Worm (Caenorhabditis elegans) whole organism, midembryonic: ENCODE measurements around the gene Y46G5A.18.

Source experiments
- cog-1 ChIP-seq: sonication (generic microtip); optimal IDR thresholded peaks from 2 replicates; lab custom pipeline; 2016; ENCODE audit warnings: missing genetic modification characterization, missing compliant biosample characterization
- flt-1 ChIP-seq: fragments of 200-800 bp; sonication (Bioruptor generic); IDR thresholded peaks from 2 replicates; pipeline ENCODE4 v1.3.6; 2022; ENCODE audit warnings: missing genetic modification characterization, missing compliant biosample characterization
- klf-2 ChIP-seq: fragments of 200-800 bp; sonication (Bioruptor generic); conservative IDR thresholded peaks from 2 replicates; pipeline ENCODE4 v1.3.6; 2022; ENCODE audit warnings: missing genetic modification reagents, missing genetic modification characterization, missing compliant biosample characterization
- tab-1 ChIP-seq: fragments of 200-800 bp; sonication (Bioruptor generic); IDR thresholded peaks from 2 replicates; pipeline ENCODE4 v1.3.6; 2022; ENCODE audit warnings: missing genetic modification characterization, missing compliant biosample characterization

DNA sequence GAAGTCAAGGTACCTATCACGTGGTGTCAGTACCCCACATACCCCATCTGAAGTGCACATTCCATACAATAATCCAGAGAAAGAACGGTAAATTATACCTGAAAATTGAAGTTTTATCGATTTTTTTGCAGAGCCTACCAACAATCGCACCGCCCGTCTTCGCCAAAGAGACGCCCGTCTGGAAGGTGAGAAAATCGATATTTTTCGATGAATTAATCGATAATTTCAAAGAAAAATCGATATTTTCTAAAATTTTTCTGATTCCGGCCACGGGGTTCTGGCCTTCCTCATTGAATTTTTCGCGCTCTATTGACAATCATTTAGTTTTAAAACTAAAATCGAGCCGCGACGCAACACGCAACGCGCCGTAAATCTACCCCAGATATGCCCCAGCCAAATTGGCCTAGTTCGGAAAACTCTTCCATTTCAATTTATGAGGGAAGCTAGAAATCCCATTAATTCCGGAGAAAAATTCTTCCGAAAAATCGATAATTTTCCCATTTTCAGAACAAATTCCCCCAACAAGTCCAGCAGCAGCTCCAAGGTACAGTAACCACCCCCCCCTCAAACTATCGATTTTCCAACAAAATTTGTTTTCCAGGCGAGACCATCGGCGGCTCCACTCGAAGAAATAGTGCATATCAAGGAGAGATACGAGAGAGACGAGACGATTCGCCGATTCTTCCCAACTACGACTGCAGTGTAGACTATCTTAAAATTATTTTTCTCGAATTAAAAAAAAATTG lies 38.4 kb downstream of the Y46G5A.18 start:
- TF ChIP-seq cog-1 (tag; lab: Kevin White, UChicago) (no peak), flt-1 (GFP tag; lab: Robert Waterston, UW) (no peak), klf-2 (no peak), tab-1 (GFP tag; lab: Robert Waterston, UW) (no peak)
